Worm (Caenorhabditis elegans): ENCODE measurements around the gene str-40.

DNA sequence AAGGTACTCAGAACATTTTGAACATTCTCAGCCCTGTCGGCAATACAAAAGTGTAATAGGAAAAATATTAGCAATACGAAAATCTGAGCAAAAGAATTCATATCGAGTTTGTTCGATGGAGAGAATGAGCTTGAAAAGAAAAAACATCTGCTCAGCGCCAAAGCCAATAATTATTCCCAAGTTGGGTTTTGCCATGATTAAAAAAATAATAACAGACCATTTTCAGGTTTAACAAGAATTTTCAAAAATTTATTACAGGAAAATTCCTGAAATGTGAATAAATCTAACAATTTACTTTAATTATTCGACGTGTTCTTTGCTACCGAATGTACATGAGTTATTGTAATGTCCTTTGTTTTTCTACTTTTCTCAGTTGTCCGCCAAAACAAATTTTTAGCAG lies 36.7 kb downstream of the str-40 start, which contains the start of gene irld-38:
- TF ChIP-seq him-1 (tag; optimal IDR thresholded peaks at IDR 0.05) (no peak), W03F9.2 (tag; optimal IDR thresholded peaks at IDR 0.05) (no peak), dao-5 (tag; optimal IDR thresholded peaks at IDR 0.05) (no peak)

Measured in whole organism, L4/young adult.